Fruit fly (Drosophila melanogaster) whole organism, prepupa: ENCODE results near the gene aurB.

Source experiments
- Blimp-1 ChIP-seq: fragments of 200-800 bp; sonication (Bioruptor generic); optimal IDR thresholded peaks from 3 replicates; lab custom pipeline; 2017; ENCODE audit warnings: missing biosample characterization, missing genetic modification characterization, mild to moderate bottlenecking, moderate library complexity, missing genetic modification reagents
- CG10669 ChIP-seq: fragments of 200-800 bp; sonication (Bioruptor generic); optimal IDR thresholded peaks from 3 replicates; lab custom pipeline; 2018; ENCODE audit warnings: missing biosample characterization, mild to moderate bottlenecking, missing genetic modification characterization, moderate library complexity
- CG11294 ChIP-seq: fragments of 200-800 bp; sonication (Bioruptor generic); IDR thresholded peaks from 2 replicates; pipeline ENCODE4 v1.3.6; 2022; ENCODE audit warnings: missing biosample characterization, missing genetic modification characterization
- CG11762 ChIP-seq: fragments of 200-800 bp; sonication (Bioruptor generic); optimal IDR thresholded peaks from 3 replicates; lab custom pipeline; 2016; ENCODE audit warnings: missing biosample characterization, missing genetic modification characterization; ENCODE audit not compliant: insufficient read depth
- CG15336 ChIP-seq: fragments of 200-800 bp; sonication (Bioruptor generic); IDR thresholded peaks from 2 replicates; pipeline ENCODE4 v1.3.6; 2022; ENCODE audit warnings: missing biosample characterization, missing genetic modification characterization
- CG1621 ChIP-seq: fragments of 200-800 bp; sonication (Bioruptor generic); optimal IDR thresholded peaks from 3 replicates; lab custom pipeline; 2018; ENCODE audit warnings: missing biosample characterization, mild to moderate bottlenecking, missing genetic modification characterization
- CG16779 ChIP-seq: fragments of 200-800 bp; sonication (Bioruptor generic); optimal IDR thresholded peaks from 3 replicates; lab custom pipeline; 2017; ENCODE audit warnings: missing biosample characterization, mild to moderate bottlenecking, missing genetic modification characterization
- CG31627 ChIP-seq: fragments of 200-800 bp; sonication (Bioruptor generic); optimal IDR thresholded peaks from 3 replicates; lab custom pipeline; 2016; ENCODE audit warnings: missing biosample characterization, missing genetic modification characterization
- CG4318 ChIP-seq: fragments of 200-800 bp; sonication (Bioruptor generic); optimal IDR thresholded peaks from 3 replicates; lab custom pipeline; 2017; ENCODE audit warnings: missing biosample characterization, mild to moderate bottlenecking, missing genetic modification characterization
- CG6808 ChIP-seq: fragments of 200-800 bp; sonication (Bioruptor generic); optimal IDR thresholded peaks from 3 replicates; lab custom pipeline; 2017; ENCODE audit warnings: missing biosample characterization, missing genetic modification characterization, mild to moderate bottlenecking, moderate library complexity, missing genetic modification reagents
- CG6854 ChIP-seq: fragments of 200-800 bp; sonication (Bioruptor generic); optimal IDR thresholded peaks from 2 replicates; lab custom pipeline; 2017; ENCODE audit warnings: missing biosample characterization, mild to moderate bottlenecking, missing genetic modification characterization
- CG8319 ChIP-seq: fragments of 200-800 bp; sonication (Bioruptor generic); optimal IDR thresholded peaks from 3 replicates; lab custom pipeline; 2016; ENCODE audit warnings: missing biosample characterization, missing genetic modification characterization
- CG9139 ChIP-seq: fragments of 200-800 bp; sonication (Bioruptor generic); optimal IDR thresholded peaks from 3 replicates; lab custom pipeline; 2017; ENCODE audit warnings: missing biosample characterization, mild to moderate bottlenecking, missing genetic modification characterization
- Eip78C ChIP-seq: fragments of 200-800 bp; sonication (Bioruptor generic); peaks from one replicate; lab custom pipeline; 2016; ENCODE audit warnings: missing biosample characterization, missing genetic modification characterization
- Gug ChIP-seq: fragments of 200-800 bp; sonication (Bioruptor generic); IDR thresholded peaks from 2 replicates; pipeline ENCODE4 v1.3.6; 2022; ENCODE audit warnings: missing biosample characterization, missing genetic modification characterization
- Hr4 ChIP-seq: fragments of 200-800 bp; sonication (Bioruptor generic); optimal IDR thresholded peaks from 3 replicates; lab custom pipeline; 2016; ENCODE audit warnings: missing biosample characterization, missing genetic modification characterization
- OdsH ChIP-seq: fragments of 200-800 bp; sonication (Bioruptor generic); optimal IDR thresholded peaks from 3 replicates; lab custom pipeline; 2016; ENCODE audit warnings: missing biosample characterization, missing genetic modification characterization
- Smox ChIP-seq: fragments of 200-800 bp; sonication (Bioruptor generic); optimal IDR thresholded peaks from 3 replicates; lab custom pipeline; 2016; ENCODE audit warnings: missing biosample characterization, missing genetic modification characterization
- Sox14 ChIP-seq: fragments of 200-800 bp; sonication (Bioruptor generic); optimal IDR thresholded peaks from 3 replicates; lab custom pipeline; 2016; ENCODE audit warnings: missing biosample characterization, missing genetic modification characterization
- Sox15 ChIP-seq: fragments of 200-800 bp; sonication (Bioruptor generic); optimal IDR thresholded peaks from 3 replicates; lab custom pipeline; 2016; ENCODE audit warnings: missing biosample characterization, missing genetic modification characterization
- achi ChIP-seq: fragments of 200-800 bp; sonication (Bioruptor generic); optimal IDR thresholded peaks from 3 replicates; lab custom pipeline; 2016; ENCODE audit warnings: missing biosample characterization, missing genetic modification characterization
- acj6 ChIP-seq: fragments of 200-800 bp; sonication (Bioruptor generic); optimal IDR thresholded peaks from 3 replicates; lab custom pipeline; 2016; ENCODE audit warnings: missing biosample characterization, missing genetic modification characterization
- dac ChIP-seq: fragments of 200-800 bp; sonication (Bioruptor generic); optimal IDR thresholded peaks from 2 replicates; lab custom pipeline; 2017; ENCODE audit warnings: missing biosample characterization, mild to moderate bottlenecking, missing genetic modification characterization
- dsx ChIP-seq: fragments of 200-800 bp; optimal IDR thresholded peaks from 3 replicates; lab custom pipeline; 2019; ENCODE audit warnings: missing biosample characterization, mild to moderate bottlenecking, missing genetic modification characterization, moderate library complexity; ENCODE audit not compliant: poor library complexity, severe bottlenecking
- esn ChIP-seq: fragments of 200-800 bp; sonication (Bioruptor generic); optimal IDR thresholded peaks from 2 replicates; lab custom pipeline; 2016; ENCODE audit warnings: missing biosample characterization, mild to moderate bottlenecking, missing genetic modification characterization, moderate library complexity
- fd85E ChIP-seq: fragments of 200-800 bp; sonication (Bioruptor generic); optimal IDR thresholded peaks from 3 replicates; lab custom pipeline; 2016; ENCODE audit warnings: missing biosample characterization, missing genetic modification characterization
- lz ChIP-seq: fragments of 200-800 bp; sonication (Bioruptor generic); optimal IDR thresholded peaks from 3 replicates; lab custom pipeline; 2016; ENCODE audit warnings: missing biosample characterization, missing genetic modification characterization
- net ChIP-seq: fragments of 200-800 bp; sonication (Bioruptor generic); optimal IDR thresholded peaks from 3 replicates; lab custom pipeline; 2016; ENCODE audit warnings: missing biosample characterization, missing genetic modification characterization
- salr ChIP-seq, 2 experiments: fragments of 200-800 bp; sonication (Bioruptor generic); optimal IDR thresholded peaks; 3 replicates each; lab custom pipeline; 2016 to 2018; ENCODE audit warnings: missing biosample characterization in 2 of 2, missing genetic modification characterization in 2 of 2, mild to moderate bottlenecking in 1 of 2
- ss ChIP-seq, 2 experiments: fragments of 200-800 bp; sonication (Bioruptor generic); optimal IDR thresholded peaks; 2 replicates in 1 of 2; 3 replicates in 1 of 2; lab custom pipeline; 2017 to 2018; ENCODE audit warnings: mild to moderate bottlenecking in 2 of 2, missing biosample characterization in 2 of 2, missing genetic modification characterization in 2 of 2, moderate library complexity in 1 of 2
- svp ChIP-seq: fragments of 200-800 bp; sonication (Bioruptor generic); peaks from one replicate; lab custom pipeline; 2016; ENCODE audit warnings: missing biosample characterization, missing genetic modification characterization
- topi ChIP-seq: fragments of 200-800 bp; sonication (Bioruptor generic); optimal IDR thresholded peaks from 3 replicates; lab custom pipeline; 2016; ENCODE audit warnings: missing biosample characterization, missing genetic modification characterization
- vri ChIP-seq: fragments of 200-800 bp; sonication (Bioruptor generic); optimal IDR thresholded peaks from 3 replicates; lab custom pipeline; 2016; ENCODE audit warnings: missing biosample characterization, mild to moderate bottlenecking, missing genetic modification characterization

aurB gene

dm6 chr2L:10856328-10856942, 1.5 kb downstream of the aurB start, which contains the start of gene Dnz1 (continued):
- TF ChIP-seq CG31627 (GFP tag; lab: Kevin White, UChicago) (peak; percentile 56), acj6 (GFP tag; lab: Kevin White, UChicago) (peak; percentile 48), CG10669 (peak; percentile 2), achi (GFP tag; lab: Kevin White, UChicago) (peak; percentile 34), CG1621 (tag; lab: Kevin White, UChicago) (no peak), salr (GFP tag; optimal IDR thresholded peaks at IDR 0.05; lab: Kevin White, UChicago) (peak in 1 of 2 experiments; percentile 17), net (GFP tag; lab: Kevin White, UChicago) (peak; percentile 50), dac (GFP tag; lab: Kevin White, UChicago) (no peak), OdsH (peak; percentile 49)

- TF ChIP-seq Eip78C (GFP tag; lab: Kevin White, UChicago) = peak; percentile 11
- TF ChIP-seq OdsH = no peak
- TF ChIP-seq CG6854 (GFP tag; lab: Kevin White, UChicago) = no peak
- no peak for TF ChIP-seq dsx (GFP tag; lab: Kevin White, UChicago)
- TF ChIP-seq CG8319 (GFP tag; lab: Kevin White, UChicago) = no peak
- TF ChIP-seq Sox15 (GFP tag; lab: Kevin White, UChicago) = no peak
- TF ChIP-seq Hr4 (GFP tag; lab: Kevin White, UChicago) = no peak
- TF ChIP-seq Sox14 (GFP tag; lab: Kevin White, UChicago) = no peak
- TF ChIP-seq, all 60 proteins: peak for 1
Measured at dm6 chr2L:10851336-10851862, 6.5 kb downstream of the aurB start.

DNA sequence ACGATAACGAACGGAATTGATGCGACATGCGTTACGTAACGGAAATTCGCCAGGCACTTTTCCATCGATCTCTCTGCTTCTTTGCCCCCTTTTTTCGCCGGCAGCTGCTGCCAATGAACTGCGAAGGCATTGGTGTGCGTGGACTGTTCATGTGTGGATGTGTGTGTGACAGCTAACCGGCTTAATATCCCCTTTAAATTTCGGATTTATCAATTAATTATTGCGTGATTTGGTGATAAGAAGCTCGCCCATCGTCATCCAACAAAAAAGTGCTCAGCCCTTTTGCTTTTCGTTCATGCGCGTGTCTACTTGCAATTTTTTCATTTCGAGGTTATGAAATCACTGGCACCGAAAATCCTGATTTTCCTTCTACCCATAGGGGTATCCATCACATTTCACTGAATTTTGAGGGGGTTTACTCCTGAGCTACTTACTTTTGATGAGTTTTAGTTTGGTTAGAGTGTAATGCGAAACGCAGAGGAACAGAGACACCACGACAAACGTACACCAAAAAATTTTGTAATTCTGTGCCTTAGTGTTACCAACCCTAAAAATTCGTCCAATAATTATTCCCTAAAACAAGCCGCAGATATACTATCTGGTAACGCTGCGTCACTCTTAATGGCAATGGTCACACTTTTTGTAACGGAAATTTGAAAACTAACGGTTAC, 7.4 kb downstream of the aurB start, which contains the start of gene porin:
porin (minus strand) TSS at position 529 of the 671 bp plus-strand sequence.
- TF ChIP-seq Eip78C (GFP tag; lab: Kevin White, UChicago) = peak; percentile 69
- TF ChIP-seq CG8319 (GFP tag; lab: Kevin White, UChicago) = no peak
- TF ChIP-seq CG9139 (GFP tag; lab: Kevin White, UChicago) = peak; percentile 17
- no peak for TF ChIP-seq CG10669
- no peak for TF ChIP-seq CG11762 (GFP tag; lab: Kevin White, UChicago)
- TF ChIP-seq CG1621 (tag; lab: Kevin White, UChicago) = no peak
- TF ChIP-seq CG11294 (GFP tag; lab: Robert Waterston, UW) = no peak
- TF ChIP-seq CG6854 (GFP tag; lab: Kevin White, UChicago) = peak; percentile 13
- TF ChIP-seq CG16779 (tag; lab: Kevin White, UChicago) = no peak
- TF ChIP-seq svp (GFP tag; lab: Kevin White, UChicago) = peak; percentile 26
- TF ChIP-seq CG4318 (GFP tag; lab: Kevin White, UChicago) = no peak
- no peak for TF ChIP-seq CG6808 (GFP tag; lab: Kevin White, UChicago)
- TF ChIP-seq fd85E (GFP tag; lab: Kevin White, UChicago) = no peak
- peak; percentile 21 to 29 for TF ChIP-seq ss (GFP tag; optimal IDR thresholded peaks at IDR 0.05; lab: Kevin White, UChicago)
- peak; percentile 11 for TF ChIP-seq Sox14 (GFP tag; lab: Kevin White, UChicago)
- peak; percentile 96 for TF ChIP-seq vri (GFP tag; lab: Kevin White, UChicago)
- no peak for TF ChIP-seq topi
- no peak for TF ChIP-seq Smox (GFP tag; lab: Kevin White, UChicago)
- peak; percentile 13 for TF ChIP-seq lz
- peak; percentile 39 for TF ChIP-seq esn (GFP tag; lab: Kevin White, UChicago)
- no peak for TF ChIP-seq Blimp-1 (GFP tag; lab: Kevin White, UChicago)
- TF ChIP-seq CG15336 (GFP tag; lab: Robert Waterston, UW) = no peak
- TF ChIP-seq Gug (GFP tag; lab: Robert Waterston, UW) = no peak
